Worm (Caenorhabditis elegans): Measurements from ENCODE around the gene taf-11.3.
A peak's percentile ranks its signal among the peaks of the same experiment; 100 is the strongest.

The taf-11.3 gene

DNA sequence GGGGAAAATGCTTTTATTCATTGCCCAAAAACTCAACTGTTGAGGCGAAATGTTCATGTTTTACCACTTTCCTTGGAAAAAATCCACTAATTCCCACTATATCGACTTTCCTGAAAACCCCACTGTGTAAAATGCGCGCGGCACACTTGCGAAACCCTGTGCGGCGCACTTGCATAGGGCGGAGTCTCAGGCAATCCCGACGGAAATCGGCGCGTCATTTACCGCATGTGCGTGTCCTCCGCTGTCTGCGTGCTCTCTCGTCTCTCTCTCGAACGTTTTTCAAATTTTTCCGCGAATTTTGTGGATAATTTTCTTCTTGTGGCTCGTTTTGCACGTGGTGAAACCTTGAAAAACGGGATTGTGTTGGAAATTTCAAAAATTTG is 43.9 kb downstream of the taf-11.3 start, which contains the start of gene atx-2 (continued):
- TF ChIP-seq unc-62 (GFP tag; optimal IDR thresholded peaks at IDR 0.05): no peak
- peak; percentile 96 for TF ChIP-seq rnt-1 (tag; optimal IDR thresholded peaks at IDR 0.05)
- peak in 1 of 6 experiments; percentile 47 for TF ChIP-seq elt-3 (tag; optimal IDR thresholded peaks at IDR 0.05)
- TF ChIP-seq nhr-76 (tag; optimal IDR thresholded peaks at IDR 0.05): peak; percentile 44
- TF ChIP-seq swsn-7 (tag; optimal IDR thresholded peaks at IDR 0.05): peak; percentile 81
- no peak for TF ChIP-seq nhr-28 (tag; optimal IDR thresholded peaks at IDR 0.05)
- peak; percentile 54 to 62 for TF ChIP-seq lin-35 (GFP tag; optimal IDR thresholded peaks at IDR 0.05)
- peak; percentile 83 for TF ChIP-seq dsc-1 (tag; optimal IDR thresholded peaks at IDR 0.05)
- peak; percentile 6; the same call in 1 of the 2 replicates for TF ChIP-seq ceh-88 (GFP tag; IDR thresholded peaks at IDR 0.05)
- peak in 1 of 2 experiments; percentile 41 for TF ChIP-seq mdl-1 (tag; optimal IDR thresholded peaks at IDR 0.05)
- TF ChIP-seq zag-1 (tag; optimal IDR thresholded peaks at IDR 0.05): no peak
- no peak for TF ChIP-seq hlh-4 (tag; optimal IDR thresholded peaks at IDR 0.05)
- no peak for TF ChIP-seq fkh-4 (tag; optimal IDR thresholded peaks at IDR 0.05; ENCODE audit: borderline replicate concordance)
- TF ChIP-seq nhr-19 (GFP tag; conservative IDR thresholded peaks at IDR 0.05): peak; percentile 79
- TF ChIP-seq xbp-1 (tag; optimal IDR thresholded peaks at IDR 0.05): peak; percentile 71
- peak; percentile 76 for TF ChIP-seq lir-3 (tag; optimal IDR thresholded peaks at IDR 0.05; ENCODE audit: poor library complexity)
- TF ChIP-seq efl-1 (optimal IDR thresholded peaks at IDR 0.05): peak; percentile 75 to 76
- peak; percentile 61 to 97 for TF ChIP-seq efl-1 (GFP tag; optimal IDR thresholded peaks at IDR 0.05 in 1 of 2)
- TF ChIP-seq snu-23 (GFP tag; optimal IDR thresholded peaks at IDR 0.05): peak; percentile 81
- TF ChIP-seq ceh-82 (tag; optimal IDR thresholded peaks at IDR 0.05): peak; percentile 68 to 78 (median 73)
- no peak for TF ChIP-seq sup-37 (GFP tag; optimal IDR thresholded peaks at IDR 0.05)
- TF ChIP-seq tbx-2 (tag; optimal IDR thresholded peaks at IDR 0.05): peak; percentile 63
- TF ChIP-seq egl-27 (tag; optimal IDR thresholded peaks at IDR 0.05): no peak
- peak; percentile 65 for TF ChIP-seq isw-1 (GFP tag; IDR thresholded peaks at IDR 0.05)
- peak; percentile 37 for TF ChIP-seq ceh-8 (GFP tag; optimal IDR thresholded peaks at IDR 0.05)
- peak in 1 of 2 experiments; percentile 73 for TF ChIP-seq ztf-11 (tag; optimal IDR thresholded peaks at IDR 0.05)
- TF ChIP-seq mep-1 (tag; optimal IDR thresholded peaks at IDR 0.05): peak; percentile 62
- TF ChIP-seq efl-3 (GFP tag; optimal IDR thresholded peaks at IDR 0.05): peak; percentile 66
- peak; percentile 55 for TF ChIP-seq F16B12.6 (tag; optimal IDR thresholded peaks at IDR 0.05)
- peak; percentile 9 for TF ChIP-seq C34B4.2 (tag; optimal IDR thresholded peaks at IDR 0.05)
- no peak for TF ChIP-seq nhr-77 (tag; optimal IDR thresholded peaks at IDR 0.05)
- TF ChIP-seq egl-13 (tag; optimal IDR thresholded peaks at IDR 0.05): peak; percentile 60
- no peak for TF ChIP-seq sox-4 (tag; optimal IDR thresholded peaks at IDR 0.05)
- TF ChIP-seq C16A3.4 (tag; optimal IDR thresholded peaks at IDR 0.05): peak; percentile 67
- no peak for TF ChIP-seq ceh-90 (tag; optimal IDR thresholded peaks at IDR 0.05)
- TF ChIP-seq lin-13 (GFP tag; optimal IDR thresholded peaks at IDR 0.05): peak; percentile 75
- TF ChIP-seq fkh-10 (GFP tag; optimal IDR thresholded peaks at IDR 0.05): peak; percentile 76
- peak; percentile 70 for TF ChIP-seq jun-1 (tag; optimal IDR thresholded peaks at IDR 0.05)
- peak; percentile 77 for TF ChIP-seq mab-9 (GFP tag; IDR thresholded peaks at IDR 0.05)
- peak; percentile 77 for TF ChIP-seq nhr-85 (tag)
- peak; percentile 65 for TF ChIP-seq unc-86 (tag; optimal IDR thresholded peaks at IDR 0.05)
- peak; percentile 41 for TF ChIP-seq lin-15B (tag; optimal IDR thresholded peaks at IDR 0.05)
- peak; percentile 75 for TF ChIP-seq nhr-71 (tag; optimal IDR thresholded peaks at IDR 0.05)
- TF ChIP-seq nhr-90 (tag; optimal IDR thresholded peaks at IDR 0.05; ENCODE audit: poor library complexity): peak; percentile 70
- peak; percentile 33 for TF ChIP-seq blmp-1 (tag; optimal IDR thresholded peaks at IDR 0.05)
- TF ChIP-seq nhr-237 (tag; optimal IDR thresholded peaks at IDR 0.05): no peak
- TF ChIP-seq skn-1 (tag; optimal IDR thresholded peaks at IDR 0.05): peak; percentile 73
- no peak for TF ChIP-seq hlh-17 (GFP tag; optimal IDR thresholded peaks at IDR 0.05; ENCODE audit: borderline replicate concordance)
